Worm (Caenorhabditis elegans): ENCODE measurements around the gene F15E6.9.

DNA sequence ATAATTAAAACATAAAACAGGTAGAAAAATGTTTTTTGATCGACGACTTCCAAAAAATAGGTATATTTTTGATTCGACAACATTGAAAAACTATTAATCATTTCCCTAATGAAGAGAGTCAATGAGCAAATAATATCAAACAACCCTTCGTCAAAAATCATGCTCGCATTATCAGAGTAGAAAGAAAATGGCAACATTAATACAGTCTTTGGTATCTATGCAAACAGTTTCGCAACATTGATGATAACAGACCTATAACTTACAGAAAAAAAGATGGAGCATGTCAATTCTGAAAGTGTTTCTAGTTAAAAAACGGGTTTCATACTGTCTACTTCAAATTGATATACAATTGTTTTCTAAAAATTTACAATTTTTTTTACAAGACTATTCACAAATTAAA, 13.9 kb downstream of the F15E6.9 start:
- TF ChIP-seq skn-1 (tag; optimal IDR thresholded peaks at IDR 0.05) (no peak), jun-1 (tag; optimal IDR thresholded peaks at IDR 0.05) (no peak), aha-1 (tag; optimal IDR thresholded peaks at IDR 0.05) (no peak), snu-23 (GFP tag; optimal IDR thresholded peaks at IDR 0.05) (no peak)
